Fruit fly (Drosophila melanogaster) Kc167 (cell line): Measurements from ENCODE around the gene Pfrx.

ENCODE experiments used
- h ChIP-seq: fragments of >200 bp; optimal IDR thresholded peaks from 3 replicates; lab custom pipeline; 2018; ENCODE audit warnings: missing external identifiers
- insv ChIP-seq: fragments of >200 bp; optimal IDR thresholded peaks from 3 replicates; lab custom pipeline; 2018; ENCODE audit warnings: missing external identifiers
- psq ChIP-seq: fragments of >200 bp; optimal IDR thresholded peaks from 2 replicates; lab custom pipeline; 2017; ENCODE audit warnings: missing external identifiers

DNA sequence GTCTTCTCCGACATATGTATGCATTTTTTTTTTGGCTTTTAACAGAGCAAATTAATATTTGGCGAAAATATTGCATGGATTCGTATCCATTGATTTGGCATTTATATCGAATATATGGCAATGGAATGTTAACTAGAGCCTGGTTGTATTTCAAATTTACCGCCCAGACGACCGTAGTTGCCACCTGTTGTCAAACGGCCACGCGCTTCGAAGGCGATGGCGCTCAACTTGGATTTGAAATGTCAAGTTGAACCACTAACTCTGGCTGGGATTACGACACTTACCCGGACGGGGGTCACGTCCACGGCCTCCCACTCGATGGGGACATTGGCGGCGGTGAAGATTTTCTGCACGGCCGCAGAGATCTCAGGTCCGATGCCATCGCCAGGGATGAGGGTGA lies 25.1 kb downstream of the Pfrx start:
- TF ChIP-seq psq (lab: Kevin White, UChicago) (no peak), insv (lab: Kevin White, UChicago) (no peak), h (lab: Kevin White, UChicago) (no peak)
